Worm (Caenorhabditis elegans) whole organism, mixed stage, embryonic: ENCODE results near the gene dhs-31.

Experiments
- sptf-1 ChIP-seq: sonication (generic microtip); optimal IDR thresholded peaks from 2 replicates; lab custom pipeline; 2017; ENCODE audit warnings: mild to moderate bottlenecking, missing genetic modification characterization, moderate library complexity, missing compliant biosample characterization
- unc-120 ChIP-seq: sonication (generic microtip); optimal IDR thresholded peaks from 2 replicates; lab custom pipeline; 2017; ENCODE audit warnings: missing genetic modification characterization, missing compliant biosample characterization; ENCODE audit not compliant: poor library complexity, severe bottlenecking
- unc-39 ChIP-seq: fragments of 150-350 bp; optimal IDR thresholded peaks from 2 replicates; lab custom pipeline; 2014; ENCODE audit warnings: missing biosample characterization, missing genetic modification characterization

- TF ChIP-seq unc-39 (tag; lab: Kevin White, UChicago), result no peak
- no peak for TF ChIP-seq unc-120 (tag; lab: Kevin White, UChicago)
- no peak for TF ChIP-seq sptf-1 (tag; lab: Kevin White, UChicago)
Observed at ce11 chrIV:10072527-10072926, 31.8 kb upstream of the dhs-31 start, which contains the start of gene W01B6.3.
